Worm (Caenorhabditis elegans): ENCODE data around the gene gck-2.

The gck-2 gene

DNA sequence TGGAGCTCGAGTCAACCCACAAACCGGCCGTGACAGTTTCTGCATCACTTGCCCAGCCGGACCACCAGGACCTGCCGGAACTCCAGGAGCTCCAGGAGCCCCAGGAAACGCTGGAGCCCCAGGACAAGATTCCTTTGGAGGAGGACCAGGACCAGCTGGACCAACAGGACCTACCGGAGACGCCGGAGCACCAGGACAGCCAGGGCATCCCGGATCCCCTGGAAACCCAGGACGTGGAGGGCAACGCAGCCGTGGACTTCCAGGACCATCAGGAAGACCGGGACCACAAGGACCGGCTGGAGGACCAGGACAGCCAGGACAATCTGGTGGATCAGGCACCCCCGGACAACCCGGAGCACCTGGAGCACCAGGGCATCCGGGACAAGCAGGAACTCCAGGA, 37.6 kb upstream of the gck-2 start:
- TF ChIP-seq nhr-25 (tag; optimal IDR thresholded peaks at IDR 0.05; ENCODE audit: borderline replicate concordance, insufficient read depth): no peak
- TF ChIP-seq nhr-237 (tag; optimal IDR thresholded peaks at IDR 0.05): no peak
- TF ChIP-seq lim-7 (GFP tag; IDR thresholded peaks at IDR 0.05): no peak
- no peak for TF ChIP-seq daf-19 (GFP tag; conservative IDR thresholded peaks at IDR 0.05)
- TF ChIP-seq aha-1 (tag): peak; percentile 36
- peak; percentile 97 for TF ChIP-seq set-16 (GFP tag; IDR thresholded peaks at IDR 0.05)
- no peak for TF ChIP-seq Y5F2A.4 (GFP tag; optimal IDR thresholded peaks at IDR 0.05)

DNA sequence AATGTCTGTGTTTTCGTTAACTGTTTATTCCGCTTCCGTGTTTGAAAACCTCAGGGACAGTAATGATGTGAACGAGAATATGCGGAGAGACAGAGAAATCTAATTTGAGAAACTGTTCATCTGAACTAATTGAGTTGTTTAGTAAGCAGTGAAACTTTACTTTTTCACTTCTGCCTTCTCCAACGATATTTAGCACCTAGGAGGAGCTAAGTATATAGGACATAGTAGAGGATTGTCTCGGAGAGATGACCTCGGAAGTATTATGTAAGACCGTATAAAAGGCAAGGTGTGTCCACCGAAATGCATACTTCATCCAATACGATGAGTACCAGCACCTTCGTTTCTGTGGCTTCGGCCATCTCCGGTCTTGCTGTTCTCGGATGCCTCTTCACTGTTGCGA, 36.9 kb upstream of the gck-2 start, which contains the start of gene col-141:
col-141 (plus strand) TSS at position 301 of the 400 bp plus-strand sequence.
- TF ChIP-seq nhr-48 (tag; optimal IDR thresholded peaks at IDR 0.05) (no peak), unc-39 (tag; optimal IDR thresholded peaks at IDR 0.05) (no peak), madf-9 (GFP tag; conservative IDR thresholded peaks at IDR 0.05) (no peak), egl-43 (GFP tag; IDR thresholded peaks at IDR 0.05) (no peak), D1046.2 (GFP tag; IDR thresholded peaks at IDR 0.05) (no peak), Y75B8A.6 (GFP tag; IDR thresholded peaks at IDR 0.05) (no peak), attf-4 (tag; optimal IDR thresholded peaks at IDR 0.05) (no peak), sdz-12 (GFP tag; optimal IDR thresholded peaks at IDR 0.05) (no peak), nhr-11 (tag; optimal IDR thresholded peaks at IDR 0.05) (no peak), nhr-25 (tag; optimal IDR thresholded peaks at IDR 0.05; ENCODE audit: borderline replicate concordance, insufficient read depth) (no peak)

ce11 chrV:6828786-6829185, 36.3 kb upstream of the gck-2 start, which contains the start of gene dmsr-15:
Gene dmsr-15 (minus strand): TSS chrV:6828886.
- TF ChIP-seq zip-2 (tag; optimal IDR thresholded peaks at IDR 0.05): no peak
- no peak for TF ChIP-seq dve-1 (tag; optimal IDR thresholded peaks at IDR 0.05; ENCODE audit: insufficient read depth)
- TF ChIP-seq nhr-25 (tag; optimal IDR thresholded peaks at IDR 0.05; ENCODE audit: borderline replicate concordance, insufficient read depth): no peak

DNA sequence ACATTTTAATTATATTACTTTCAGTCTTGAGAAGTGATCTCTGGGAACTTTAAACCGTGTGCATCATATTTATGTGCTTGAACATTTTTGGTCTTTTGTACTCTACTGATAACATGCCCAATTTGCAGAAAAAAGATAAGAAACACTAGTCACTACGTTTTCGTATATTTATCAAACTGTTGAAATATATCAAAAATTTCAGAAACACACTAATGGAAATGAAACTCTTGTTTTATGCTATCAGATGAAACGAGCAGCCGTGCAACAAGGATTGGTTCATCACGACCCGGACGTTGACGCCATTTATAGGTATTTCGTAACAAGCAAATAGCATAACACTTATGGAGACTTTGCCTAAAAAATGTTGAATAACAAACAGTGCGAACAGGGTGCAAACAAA, 31.0 kb upstream of the gck-2 start:
- no peak for TF ChIP-seq php-3 (GFP tag; IDR thresholded peaks at IDR 0.05)
- TF ChIP-seq vab-7 (GFP tag; IDR thresholded peaks at IDR 0.05): no peak
- TF ChIP-seq R02D3.7 (tag; optimal IDR thresholded peaks at IDR 0.05): no peak
- TF ChIP-seq fos-1 (tag; optimal IDR thresholded peaks at IDR 0.05): no peak
- peak; percentile 93 for TF ChIP-seq pqm-1 (tag; optimal IDR thresholded peaks at IDR 0.05)
- no peak for TF ChIP-seq madf-9 (GFP tag; conservative IDR thresholded peaks at IDR 0.05)
- no peak for TF ChIP-seq duxl-1 (tag; optimal IDR thresholded peaks at IDR 0.05; ENCODE audit: poor library complexity)
- TF ChIP-seq lin-39 (tag; optimal IDR thresholded peaks at IDR 0.05): no peak
- no peak for TF ChIP-seq ceh-44 (GFP tag; IDR thresholded peaks at IDR 0.05)
- TF ChIP-seq ceh-20 (GFP tag; IDR thresholded peaks at IDR 0.05): no peak
- no peak for TF ChIP-seq mxl-3 (GFP tag; optimal IDR thresholded peaks at IDR 0.05)
- TF ChIP-seq daf-8 (GFP tag; IDR thresholded peaks at IDR 0.05): no peak
- TF ChIP-seq jun-1 (tag; optimal IDR thresholded peaks at IDR 0.05): no peak
- no peak for TF ChIP-seq aly-2 (tag; optimal IDR thresholded peaks at IDR 0.05)
- TF ChIP-seq T26A8.4 (GFP tag; IDR thresholded peaks at IDR 0.05): no peak
- TF ChIP-seq unc-39 (tag; optimal IDR thresholded peaks at IDR 0.05): no peak
- TF ChIP-seq Y5F2A.4 (GFP tag; optimal IDR thresholded peaks at IDR 0.05): no peak
- no peak for TF ChIP-seq daf-12 (tag; optimal IDR thresholded peaks at IDR 0.05)
- TF ChIP-seq dmd-8 (GFP tag; IDR thresholded peaks at IDR 0.05): no peak
- no peak for TF ChIP-seq nhr-111 (GFP tag; optimal IDR thresholded peaks at IDR 0.05)
- no peak for TF ChIP-seq lim-7 (GFP tag; IDR thresholded peaks at IDR 0.05)
- TF ChIP-seq dpl-1 (GFP tag; optimal IDR thresholded peaks at IDR 0.05): no peak
- TF ChIP-seq Y105C5A.15 (GFP tag; IDR thresholded peaks at IDR 0.05): no peak
- no peak for TF ChIP-seq D1046.2 (GFP tag; IDR thresholded peaks at IDR 0.05)
- TF ChIP-seq zip-11 (GFP tag; IDR thresholded peaks at IDR 0.05): no peak
- no peak for TF ChIP-seq ces-1 (GFP tag; optimal IDR thresholded peaks at IDR 0.05)
- TF ChIP-seq unc-62 (GFP tag; optimal IDR thresholded peaks at IDR 0.05 in 1 of 2): peak in 1 of 2 experiments; percentile 81
- TF ChIP-seq unc-62 (tag; optimal IDR thresholded peaks at IDR 0.05): no peak
- TF ChIP-seq mxl-2 (GFP tag; conservative IDR thresholded peaks at IDR 0.05): no peak
- TF ChIP-seq nhr-28 (tag; optimal IDR thresholded peaks at IDR 0.05): peak; percentile 87
- TF ChIP-seq T20F7.1 (GFP tag; optimal IDR thresholded peaks at IDR 0.05): peak; percentile 4
- TF ChIP-seq saeg-2 (GFP tag; IDR thresholded peaks at IDR 0.05): no peak
- no peak for TF ChIP-seq sdz-12 (GFP tag; optimal IDR thresholded peaks at IDR 0.05)
- no peak for TF ChIP-seq zag-1 (tag; optimal IDR thresholded peaks at IDR 0.05)
- no peak for TF ChIP-seq hmg-1.1 (GFP tag; IDR thresholded peaks at IDR 0.05)
